Fruit fly (Drosophila melanogaster) whole organism, embryonic: ENCODE measurements around the gene RAF2.
A peak's percentile ranks its signal among the peaks of the same experiment; 100 is the strongest.

Source experiments
- ATbp ChIP-seq: fragments of 200-800 bp; sonication (Bioruptor generic); optimal IDR thresholded peaks from 2 replicates; lab custom pipeline; 2017; ENCODE audit warnings: missing biosample characterization, mild to moderate bottlenecking, missing genetic modification characterization, missing genetic modification reagents
- Awh ChIP-seq: fragments of 200-800 bp; sonication (Bioruptor generic); IDR thresholded peaks from 2 replicates; pipeline ENCODE4, ENCODE4 v1.3.6; 2022; ENCODE audit warnings: missing biosample characterization, missing genetic modification characterization
- Bdp1 ChIP-seq: fragments of 200-800 bp; sonication (Bioruptor generic); optimal IDR thresholded peaks from 3 replicates; lab custom pipeline; 2016; ENCODE audit warnings: missing biosample characterization, missing genetic modification characterization
- Blimp-1 ChIP-seq: fragments of 200-800 bp; sonication (Bioruptor generic); optimal IDR thresholded peaks from 3 replicates; lab custom pipeline; 2018; ENCODE audit warnings: missing biosample characterization, missing genetic modification characterization, mild to moderate bottlenecking, moderate library complexity, missing genetic modification reagents
- CG10209 ChIP-seq: fragments of 200-800 bp; sonication (Bioruptor generic); optimal IDR thresholded peaks from 3 replicates; lab custom pipeline; 2017; ENCODE audit warnings: missing biosample characterization, mild to moderate bottlenecking, missing genetic modification characterization, missing genetic modification reagents
- CG1024 ChIP-seq: fragments of 200-800 bp; sonication (Bioruptor generic); IDR thresholded peaks from 2 replicates; pipeline ENCODE4 v1.3.6; 2022; ENCODE audit warnings: missing biosample characterization, missing genetic modification characterization
- CG10366 ChIP-seq: fragments of 200-800 bp; sonication (Bioruptor generic); IDR thresholded peaks from 2 replicates; pipeline ENCODE4 v1.3.6; 2022; ENCODE audit warnings: missing biosample characterization, missing genetic modification characterization
- CG11504 ChIP-seq: fragments of 200-800 bp; sonication (Bioruptor generic); optimal IDR thresholded peaks from 3 replicates; lab custom pipeline; 2019; ENCODE audit warnings: missing biosample characterization, mild to moderate bottlenecking, missing genetic modification characterization, moderate library complexity
- CG12391 ChIP-seq: fragments of 200-800 bp; sonication (Bioruptor generic); optimal IDR thresholded peaks from 3 replicates; lab custom pipeline; 2018; ENCODE audit warnings: missing biosample characterization, mild to moderate bottlenecking, missing genetic modification characterization, moderate library complexity
- CG12942 ChIP-seq: fragments of 200-800 bp; sonication (Bioruptor generic); optimal IDR thresholded peaks from 3 replicates; lab custom pipeline; 2016; ENCODE audit warnings: missing biosample characterization, missing genetic modification characterization
- CG1529 ChIP-seq: fragments of 200-800 bp; sonication (Bioruptor generic); optimal IDR thresholded peaks from 3 replicates; lab custom pipeline; 2018; ENCODE audit warnings: missing biosample characterization, missing genetic modification characterization
- CG15601 ChIP-seq: fragments of 200-800 bp; sonication (Bioruptor generic); optimal IDR thresholded peaks from 3 replicates; lab custom pipeline; 2019; ENCODE audit warnings: missing biosample characterization, mild to moderate bottlenecking, missing genetic modification characterization, moderate library complexity
- CG16863 ChIP-seq: fragments of 200-800 bp; sonication (Bioruptor generic); optimal IDR thresholded peaks from 3 replicates; lab custom pipeline; 2016; ENCODE audit warnings: missing biosample characterization, missing genetic modification characterization
- CG17328 ChIP-seq: fragments of 200-800 bp; sonication (Bioruptor generic); IDR thresholded peaks from 2 replicates; pipeline ENCODE4 v1.3.6; 2022; ENCODE audit warnings: missing biosample characterization, missing genetic modification characterization
- CG17359 ChIP-seq: fragments of 200-800 bp; sonication (Bioruptor generic); optimal IDR thresholded peaks from 3 replicates; lab custom pipeline; 2018; ENCODE audit warnings: missing biosample characterization, mild to moderate bottlenecking, missing genetic modification characterization, moderate library complexity
- CG18476 ChIP-seq: fragments of 200-800 bp; sonication (Bioruptor generic); optimal IDR thresholded peaks from 2 replicates; lab custom pipeline; 2016; ENCODE audit warnings: missing biosample characterization, mild to moderate bottlenecking, missing genetic modification characterization
- CG18599 ChIP-seq: fragments of 200-800 bp; sonication (Bioruptor generic); optimal IDR thresholded peaks from 3 replicates; lab custom pipeline; 2017; ENCODE audit warnings: missing biosample characterization, missing genetic modification characterization, mild to moderate bottlenecking, moderate library complexity, missing genetic modification reagents
- CG31365 ChIP-seq: fragments of 200-800 bp; sonication (Bioruptor generic); optimal IDR thresholded peaks from 2 replicates; lab custom pipeline; 2018; ENCODE audit warnings: missing biosample characterization, mild to moderate bottlenecking, missing genetic modification characterization
- CG3726 ChIP-seq: fragments of 200-800 bp; sonication (Bioruptor generic); IDR thresholded peaks from 3 replicates; pipeline ENCODE4, ENCODE4 v1.3.6; 2022; ENCODE audit warnings: missing biosample characterization, missing genetic modification characterization
- CG4707 ChIP-seq: fragments of 200-800 bp; sonication (Bioruptor generic); optimal IDR thresholded peaks from 2 replicates; lab custom pipeline; 2018; ENCODE audit warnings: missing biosample characterization, mild to moderate bottlenecking, missing genetic modification characterization, moderate library complexity
- CG5245 ChIP-seq: fragments of 200-800 bp; sonication (Bioruptor generic); optimal IDR thresholded peaks from 3 replicates; lab custom pipeline; 2016; ENCODE audit warnings: missing biosample characterization, missing genetic modification characterization
- CG6813 ChIP-seq: fragments of 200-800 bp; sonication (Bioruptor generic); optimal IDR thresholded peaks from 2 replicates; lab custom pipeline; 2017; ENCODE audit warnings: missing biosample characterization, missing genetic modification characterization, mild to moderate bottlenecking, moderate library complexity, missing genetic modification reagents
- CG8359 ChIP-seq: fragments of 200-800 bp; sonication (Bioruptor generic); optimal IDR thresholded peaks from 2 replicates; lab custom pipeline; 2017; ENCODE audit warnings: missing biosample characterization, mild to moderate bottlenecking, missing genetic modification characterization, borderline replicate concordance
- CG8388 ChIP-seq: fragments of 200-800 bp; sonication (Bioruptor generic); optimal IDR thresholded peaks from 2 replicates; lab custom pipeline; 2019; ENCODE audit warnings: missing biosample characterization, mild to moderate bottlenecking, missing genetic modification characterization, moderate library complexity
- CG8924 ChIP-seq: fragments of 200-800 bp; optimal IDR thresholded peaks from 3 replicates; lab custom pipeline; 2019; ENCODE audit warnings: missing biosample characterization, mild to moderate bottlenecking, missing genetic modification characterization, moderate library complexity
- Dref ChIP-seq: fragments of 200-800 bp; sonication (Bioruptor generic); IDR thresholded peaks from 2 replicates; pipeline ENCODE4 v1.3.6; 2022; ENCODE audit warnings: missing biosample characterization, missing genetic modification characterization
- MTF-1 ChIP-seq: fragments of 200-800 bp; sonication (Bioruptor generic); optimal IDR thresholded peaks from 2 replicates; lab custom pipeline; 2018; ENCODE audit warnings: missing biosample characterization, mild to moderate bottlenecking, missing genetic modification characterization, borderline replicate concordance
- Opbp ChIP-seq: fragments of 200-800 bp; sonication (Bioruptor generic); IDR thresholded peaks from 3 replicates; pipeline ENCODE4 v1.3.6; 2022; ENCODE audit warnings: missing biosample characterization, missing genetic modification characterization; ENCODE audit not compliant: partially characterized antibody
- Sox102F ChIP-seq: fragments of 200-800 bp; sonication (Bioruptor generic); optimal IDR thresholded peaks from 2 replicates; lab custom pipeline; 2018; ENCODE audit warnings: missing biosample characterization, mild to moderate bottlenecking, missing genetic modification characterization, moderate library complexity
- Trl ChIP-seq, 3 experiments: fragments of >200 bp in 2 of 3; fragments of 200-800 bp in 1 of 3; sonication (Bioruptor generic) in 1 of 3; optimal IDR thresholded peaks; 2 replicates in 1 of 3; 3 replicates in 2 of 3; lab custom pipeline; 2016 to 2017; ENCODE audit warnings: missing biosample characterization in 1 of 3, missing genetic modification characterization in 1 of 3
- Vsx1 ChIP-seq: fragments of 200-800 bp; sonication (Bioruptor generic); optimal IDR thresholded peaks from 2 replicates; lab custom pipeline; 2017; ENCODE audit warnings: missing biosample characterization, mild to moderate bottlenecking, missing genetic modification characterization, missing genetic modification reagents
- YL-1 ChIP-seq: fragments of 200-800 bp; sonication (Bioruptor generic); optimal IDR thresholded peaks from 3 replicates; lab custom pipeline; 2017; ENCODE audit warnings: missing biosample characterization, mild to moderate bottlenecking, missing genetic modification characterization
- al ChIP-seq: fragments of 200-800 bp; sonication (Bioruptor generic); IDR thresholded peaks from 2 replicates; pipeline ENCODE4 v1.3.6; 2022; ENCODE audit warnings: missing biosample characterization, missing genetic modification characterization
- chm ChIP-seq: fragments of 200-800 bp; sonication (Bioruptor generic); IDR thresholded peaks from 2 replicates; pipeline ENCODE4 v1.3.6; 2022; ENCODE audit warnings: missing biosample characterization, missing genetic modification characterization
- ci ChIP-seq: fragments of 200-800 bp; sonication (Bioruptor generic); IDR thresholded peaks from 3 replicates; pipeline ENCODE4 v1.3.6; 2022; ENCODE audit warnings: missing biosample characterization, missing genetic modification characterization
- crc ChIP-seq: fragments of 200-800 bp; sonication (Bioruptor generic); optimal IDR thresholded peaks from 2 replicates; lab custom pipeline; 2016; ENCODE audit warnings: missing biosample characterization, missing genetic modification characterization
- fd96Cb ChIP-seq: fragments of 200-800 bp; sonication (Bioruptor generic); optimal IDR thresholded peaks from 2 replicates; lab custom pipeline; 2018; ENCODE audit warnings: missing biosample characterization, mild to moderate bottlenecking, missing genetic modification characterization, moderate library complexity
- hkb ChIP-seq, 2 experiments: fragments of 200-800 bp in 1 of 2; fragments of >200 bp in 1 of 2; sonication (Bioruptor generic) in 1 of 2; IDR thresholded peaks in 1 of 2; optimal IDR thresholded peaks in 1 of 2; 2 replicates each; pipeline versions ENCODE4 v1.3.6 to Lab custom; 2017 to 2022; ENCODE audit warnings: missing biosample characterization in 1 of 2, missing genetic modification characterization in 1 of 2
- jigr1 ChIP-seq: fragments of 200-800 bp; sonication (Bioruptor generic); IDR thresholded peaks from 3 replicates; pipeline ENCODE4 v1.3.6; 2022; ENCODE audit warnings: missing biosample characterization, missing genetic modification characterization
- luna ChIP-seq: fragments of 200-800 bp; sonication (Bioruptor generic); optimal IDR thresholded peaks from 2 replicates; lab custom pipeline; 2016; ENCODE audit warnings: missing biosample characterization, missing genetic modification characterization
- nau ChIP-seq: fragments of 200-800 bp; sonication (Bioruptor generic); optimal IDR thresholded peaks from 3 replicates; lab custom pipeline; 2017; ENCODE audit warnings: missing biosample characterization, mild to moderate bottlenecking, missing genetic modification characterization, missing genetic modification reagents
- pros ChIP-seq: fragments of 200-800 bp; sonication (Bioruptor generic); optimal IDR thresholded peaks from 3 replicates; lab custom pipeline; 2019; ENCODE audit warnings: missing biosample characterization, mild to moderate bottlenecking, missing genetic modification characterization, moderate library complexity
- sc ChIP-seq, 3 experiments: fragments of >200 bp in 2 of 3; fragments of 200-800 bp in 1 of 3; sonication (Bioruptor generic) in 1 of 3; optimal IDR thresholded peaks; 2 replicates in 2 of 3; 3 replicates in 1 of 3; lab custom pipeline; 2017; ENCODE audit warnings: mild to moderate bottlenecking in 1 of 3, missing biosample characterization in 1 of 3, missing genetic modification characterization in 1 of 3, missing genetic modification reagents in 1 of 3
- sens ChIP-seq: fragments of 200-800 bp; sonication (Bioruptor generic); peaks from one replicate; lab custom pipeline; 2016; ENCODE audit warnings: missing biosample characterization, missing genetic modification characterization
- sens-2 ChIP-seq: fragments of 200-800 bp; sonication (Bioruptor generic); IDR thresholded peaks from 2 replicates; pipeline ENCODE4 v1.3.6; 2022; ENCODE audit warnings: missing biosample characterization, missing genetic modification characterization
- sisA ChIP-seq: fragments of 200-800 bp; sonication (Bioruptor generic); IDR thresholded peaks from 2 replicates; pipeline ENCODE4 v1.3.6; 2022; ENCODE audit warnings: missing biosample characterization, missing genetic modification characterization
- unc-4 ChIP-seq: fragments of 200-800 bp; sonication (Bioruptor generic); IDR thresholded peaks from 2 replicates; pipeline ENCODE4 v1.3.6; 2022; ENCODE audit warnings: missing biosample characterization, missing genetic modification characterization; ENCODE audit not compliant: partially characterized antibody
- zf30C ChIP-seq: fragments of 200-800 bp; sonication (Bioruptor generic); optimal IDR thresholded peaks from 3 replicates; lab custom pipeline; 2018; ENCODE audit warnings: missing biosample characterization, mild to moderate bottlenecking, missing genetic modification characterization

Gene RAF2

dm6 chr3L:16429451-16429850 lies 43.3 kb downstream of the RAF2 start:
- TF ChIP-seq CG15601 (tag; lab: Kevin White, UChicago) (peak; percentile 18), CG31365 (tag; lab: Kevin White, UChicago) (peak; percentile 33), Bdp1 (GFP tag; lab: Kevin White, UChicago) (no peak), Awh (GFP tag; lab: Robert Waterston, UW) (peak; percentile 54), CG10366 (no peak), crc (GFP tag; lab: Kevin White, UChicago) (no peak), CG8924 (tag; lab: Kevin White, UChicago) (no peak), CG11504 (tag; lab: Kevin White, UChicago) (peak; percentile 44), YL-1 (GFP tag; lab: Kevin White, UChicago) (no peak), Opbp (GFP tag; lab: Robert Waterston, UW) (no peak), unc-4 (no peak), jigr1 (no peak), ci (GFP tag; lab: Robert Waterston, UW) (peak; percentile 81), zf30C (GFP tag; lab: Kevin White, UChicago) (no peak), Blimp-1 (GFP tag; lab: Kevin White, UChicago) (peak; percentile 53), fd96Cb (peak; percentile 18), CG4707 (GFP tag; lab: Kevin White, UChicago) (peak; percentile 68), CG12391 (no peak), CG8388 (GFP tag; lab: Kevin White, UChicago) (no peak), nau (GFP tag; lab: Kevin White, UChicago) (peak; percentile 65), CG1024 (GFP tag; lab: Robert Waterston, UW) (peak; percentile 53; the same call in 1 of the 2 replicates), sens-2 (no peak), Dref (GFP tag; lab: Robert Waterston, UW) (no peak), CG6813 (peak; percentile 16), al (GFP tag; lab: Robert Waterston, UW) (no peak), CG3726 (GFP tag; lab: Robert Waterston, UW) (0 out of 3 replicates have a peak, but pooled peaks have one; percentile 32), CG16863 (GFP tag; lab: Kevin White, UChicago) (peak; percentile 11), CG8359 (GFP tag; lab: Kevin White, UChicago) (peak; percentile 10), sens (GFP tag; lab: Kevin White, UChicago) (peak; percentile 58), CG18599 (GFP tag; lab: Kevin White, UChicago) (no peak), MTF-1 (GFP tag; lab: Kevin White, UChicago) (peak; percentile 19), CG10209 (GFP tag; lab: Kevin White, UChicago) (peak; percentile 4), CG17359 (tag; lab: Kevin White, UChicago) (peak; percentile 81), CG17328 (GFP tag; lab: Robert Waterston, UW) (0 out of 2 replicates have a peak, but pooled peaks have one; percentile 8), CG12942 (peak; percentile 22), Sox102F (GFP tag; lab: Kevin White, UChicago) (peak; percentile 75), sc (optimal IDR thresholded peaks at IDR 0.05; lab: Kevin White, UChicago) (no peak), sc (GFP tag; optimal IDR thresholded peaks at IDR 0.05; lab: Kevin White, UChicago) (peak; percentile 13), pros (no peak), hkb (optimal IDR thresholded peaks at IDR 0.05; lab: Kevin White, UChicago) (no peak), hkb (GFP tag; IDR thresholded peaks at IDR 0.05; lab: Robert Waterston, UW) (0 out of 2 replicates have a peak, but pooled peaks have one; percentile 10), sisA (no peak), ATbp (peak; percentile 91), Vsx1 (GFP tag; lab: Kevin White, UChicago) (peak; percentile 15), chm (GFP tag; lab: Robert Waterston, UW) (no peak), luna (GFP tag; lab: Kevin White, UChicago) (no peak), Trl (optimal IDR thresholded peaks at IDR 0.05; lab: Kevin White, UChicago) (no peak), Trl (GFP tag; optimal IDR thresholded peaks at IDR 0.05; lab: Kevin White, UChicago) (peak; percentile 16), CG18476 (GFP tag; lab: Kevin White, UChicago) (no peak), CG5245 (GFP tag; lab: Kevin White, UChicago) (no peak), CG1529 (GFP tag; lab: Kevin White, UChicago) (peak; percentile 29)
